Fruit fly (Drosophila melanogaster) whole organism, larva: Measurements from ENCODE around the gene Nepl12.

Experiments
- noc ChIP-seq: fragments of 200-800 bp; sonication (Bioruptor generic); optimal IDR thresholded peaks from 3 replicates; lab custom pipeline; 2019; ENCODE audit warnings: missing biosample characterization, mild to moderate bottlenecking, missing genetic modification characterization, moderate library complexity

Gene Nepl12

DNA sequence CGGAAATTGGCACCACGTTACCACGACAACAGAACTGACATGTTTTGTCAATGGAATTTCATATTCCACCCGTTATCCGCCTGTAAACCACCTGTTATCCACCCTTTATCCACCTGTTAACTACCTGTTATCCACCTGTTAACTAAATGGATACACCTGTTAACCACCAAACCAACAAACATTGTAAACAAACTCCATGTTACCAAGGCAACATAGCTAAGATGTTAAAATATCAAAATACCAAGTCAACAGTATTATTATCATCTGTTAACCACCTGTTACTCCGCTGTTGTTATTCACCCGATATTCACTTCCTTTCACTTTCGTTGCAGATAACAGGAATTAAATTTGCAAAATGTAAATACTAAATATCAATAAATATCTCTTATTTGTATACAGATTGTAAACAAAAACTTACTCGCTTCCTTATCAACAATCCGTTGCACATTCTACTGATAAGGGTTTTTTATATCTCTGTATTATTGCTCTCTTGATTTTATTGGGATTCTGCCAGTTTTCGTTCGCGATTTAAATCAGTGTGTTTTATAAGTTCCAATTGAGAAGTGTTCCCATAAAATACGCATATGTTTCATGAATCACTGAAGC is at the start of gene Nepl12:
Gene Nepl12 (plus strand): TSS at position 556 of the 606 bp plus-strand sequence.
- no peak for TF ChIP-seq noc (tag; lab: Kevin White, UChicago)

DNA sequence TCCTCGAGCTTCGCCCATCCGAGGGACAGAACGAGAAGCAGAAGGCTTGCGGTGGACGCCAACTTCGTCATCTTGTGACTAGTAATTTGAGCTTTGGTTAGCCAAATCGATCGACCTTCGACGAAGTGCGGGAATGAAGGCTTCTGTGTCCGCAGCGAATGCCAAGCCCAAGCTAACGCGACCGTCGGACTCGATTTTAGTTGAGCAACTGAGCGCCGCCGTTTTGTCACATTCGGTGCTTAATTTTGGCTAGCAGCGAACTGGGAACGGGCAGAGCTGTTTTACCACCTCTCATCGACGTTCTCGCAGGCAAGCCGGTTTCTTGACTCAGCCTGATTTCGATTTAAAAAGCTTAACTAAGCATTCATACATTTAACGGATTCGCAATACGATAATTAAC is 49.1 kb upstream of the Nepl12 start:
- no peak for TF ChIP-seq noc (tag; lab: Kevin White, UChicago)

DNA sequence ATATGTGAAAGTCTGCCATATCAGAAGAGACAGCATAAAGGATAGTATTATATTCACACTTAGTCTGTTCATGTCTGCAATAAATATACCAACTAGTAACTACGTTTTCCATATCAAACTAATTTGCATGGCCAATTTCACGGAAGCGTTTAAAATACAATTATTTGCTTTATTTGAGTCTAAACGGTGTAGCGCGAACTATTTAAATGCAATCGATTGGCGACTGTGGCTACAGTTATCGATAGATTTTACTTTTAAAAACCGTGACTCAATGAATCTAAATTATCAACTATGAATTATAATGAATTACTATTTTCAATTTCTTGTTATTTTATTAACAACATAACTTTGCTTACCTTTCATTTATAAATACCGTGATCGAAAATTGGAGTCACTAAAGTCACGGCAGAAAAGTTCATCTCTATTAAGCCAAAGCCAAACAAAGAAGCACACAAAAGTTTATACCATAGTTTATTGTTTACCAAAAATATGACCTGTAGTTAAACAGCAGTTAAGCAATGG is 48.4 kb upstream of the Nepl12 start, which contains the start of the genes CG9427 and CG8319:
Gene CG9427 (minus strand): TSS at position 51 of the 522 bp plus-strand sequence.
Gene CG8319 (plus strand): TSS at position 442 of the 522 bp plus-strand sequence.
- TF ChIP-seq noc (tag; lab: Kevin White, UChicago), result peak; percentile 93

DNA sequence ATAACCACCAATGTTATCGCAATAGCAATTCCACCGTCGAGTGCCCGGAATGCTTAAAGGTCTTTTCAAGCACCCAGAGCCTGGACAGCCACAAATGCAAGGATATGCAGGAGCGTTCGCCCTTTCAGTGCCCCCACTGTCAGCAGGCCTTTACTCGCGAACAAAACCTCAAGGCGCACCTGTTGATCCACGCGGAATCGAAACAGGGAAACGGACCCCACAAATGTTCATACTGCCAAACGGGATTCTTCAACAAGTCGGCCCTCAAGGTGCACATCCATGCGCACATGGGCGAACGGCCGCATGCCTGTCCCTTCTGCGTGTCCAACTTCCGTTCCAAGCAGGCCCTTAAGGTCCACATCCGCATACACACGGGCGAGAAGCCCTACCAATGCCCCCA is 47.3 kb upstream of the Nepl12 start:
- no peak for TF ChIP-seq noc (tag; lab: Kevin White, UChicago)

DNA sequence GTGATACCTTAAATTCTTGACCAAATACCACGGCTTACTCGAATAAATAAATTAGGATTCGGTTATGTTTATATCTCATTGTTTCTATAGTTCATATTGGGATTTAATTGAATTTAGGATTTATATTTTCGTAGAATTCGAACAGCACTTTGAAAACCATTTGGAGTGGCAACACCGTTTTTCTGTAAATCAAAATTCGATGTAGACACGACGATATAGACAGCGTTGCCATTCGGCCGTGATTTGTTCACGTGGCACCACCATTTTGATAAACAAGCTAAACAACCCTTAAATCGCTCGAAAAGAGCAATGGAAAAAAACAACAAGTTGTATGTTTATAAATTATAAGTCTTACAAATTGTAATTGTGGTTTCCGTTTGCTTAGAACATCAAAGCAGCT is 46.7 kb upstream of the Nepl12 start:
- TF ChIP-seq noc (tag; lab: Kevin White, UChicago), result no peak

DNA sequence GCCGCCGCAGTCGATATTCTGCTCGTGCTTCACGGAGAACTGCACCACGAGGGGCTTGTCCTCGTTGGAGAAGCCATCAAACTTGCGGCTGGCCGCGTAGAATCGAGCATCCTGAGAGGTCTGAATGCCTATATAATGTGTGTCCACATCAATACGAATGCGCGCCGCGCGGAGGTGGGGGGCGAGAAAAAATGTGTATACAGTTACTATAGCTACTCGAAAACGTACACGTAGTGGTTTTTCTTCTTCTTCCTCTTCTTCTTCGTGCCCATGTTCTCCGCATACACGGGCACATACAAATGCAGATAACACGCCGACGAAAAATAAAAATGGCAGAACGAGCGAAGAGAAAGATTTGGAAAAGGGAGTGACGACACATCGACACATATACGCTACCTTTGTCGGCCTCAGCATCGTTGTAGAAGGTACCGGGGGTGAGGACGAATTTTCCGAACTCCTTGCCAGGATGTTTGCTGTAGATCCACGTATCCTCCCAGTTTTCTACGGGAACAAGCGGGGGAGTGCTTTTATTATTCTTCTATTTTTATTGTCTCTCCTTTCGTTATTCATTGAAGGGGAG is 45.2 kb upstream of the Nepl12 start:
- no peak for TF ChIP-seq noc (tag; lab: Kevin White, UChicago)

DNA sequence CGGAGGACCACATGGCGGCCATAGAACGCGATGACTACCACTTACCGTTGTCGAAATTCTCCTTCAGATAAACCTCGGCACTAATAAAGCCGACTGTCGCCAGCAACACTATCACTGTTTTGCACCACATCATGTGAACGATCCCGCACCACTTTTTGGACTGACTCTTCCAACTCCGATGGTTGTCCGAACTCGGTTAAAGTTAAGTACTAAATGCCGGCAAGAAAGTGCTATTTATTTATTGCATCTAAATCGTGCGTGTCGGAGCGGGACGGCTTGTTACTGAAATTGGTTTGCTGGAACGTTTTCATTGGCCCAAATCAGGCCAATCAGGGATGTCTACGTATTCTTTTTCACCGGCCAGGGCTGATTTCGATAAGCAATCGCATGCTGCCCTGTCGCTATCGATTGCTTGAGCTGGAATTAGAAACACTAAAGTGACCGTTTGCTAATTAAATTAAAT is 44.7 kb upstream of the Nepl12 start, which contains the start of gene Calr:
Gene Calr (minus strand): TSS at position 219 of the 463 bp plus-strand sequence.
- peak; percentile 50 for TF ChIP-seq noc (tag; lab: Kevin White, UChicago)

DNA sequence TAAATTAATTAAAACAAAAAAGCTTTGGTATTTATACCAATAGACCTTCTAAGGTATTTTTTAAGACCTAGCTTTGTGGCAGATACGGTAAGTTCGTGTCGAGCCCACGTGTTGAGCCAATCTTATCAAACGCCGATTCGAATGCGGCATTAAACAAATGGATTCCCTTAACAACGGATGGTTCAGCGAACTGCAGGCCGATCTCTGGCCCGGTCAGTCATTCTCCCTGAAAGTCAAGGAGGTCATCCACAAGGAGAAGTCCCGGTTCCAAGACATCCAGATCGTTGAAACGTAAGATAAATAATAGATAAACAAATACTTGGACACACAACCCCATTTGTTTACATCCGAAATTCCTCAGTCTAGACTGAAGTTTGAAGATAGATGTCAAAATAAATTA is 43.8 kb upstream of the Nepl12 start, which contains the start of gene SpdS:
Gene SpdS (plus strand): TSS at position 78 of the 400 bp plus-strand sequence.
- no peak for TF ChIP-seq noc (tag; lab: Kevin White, UChicago)

DNA sequence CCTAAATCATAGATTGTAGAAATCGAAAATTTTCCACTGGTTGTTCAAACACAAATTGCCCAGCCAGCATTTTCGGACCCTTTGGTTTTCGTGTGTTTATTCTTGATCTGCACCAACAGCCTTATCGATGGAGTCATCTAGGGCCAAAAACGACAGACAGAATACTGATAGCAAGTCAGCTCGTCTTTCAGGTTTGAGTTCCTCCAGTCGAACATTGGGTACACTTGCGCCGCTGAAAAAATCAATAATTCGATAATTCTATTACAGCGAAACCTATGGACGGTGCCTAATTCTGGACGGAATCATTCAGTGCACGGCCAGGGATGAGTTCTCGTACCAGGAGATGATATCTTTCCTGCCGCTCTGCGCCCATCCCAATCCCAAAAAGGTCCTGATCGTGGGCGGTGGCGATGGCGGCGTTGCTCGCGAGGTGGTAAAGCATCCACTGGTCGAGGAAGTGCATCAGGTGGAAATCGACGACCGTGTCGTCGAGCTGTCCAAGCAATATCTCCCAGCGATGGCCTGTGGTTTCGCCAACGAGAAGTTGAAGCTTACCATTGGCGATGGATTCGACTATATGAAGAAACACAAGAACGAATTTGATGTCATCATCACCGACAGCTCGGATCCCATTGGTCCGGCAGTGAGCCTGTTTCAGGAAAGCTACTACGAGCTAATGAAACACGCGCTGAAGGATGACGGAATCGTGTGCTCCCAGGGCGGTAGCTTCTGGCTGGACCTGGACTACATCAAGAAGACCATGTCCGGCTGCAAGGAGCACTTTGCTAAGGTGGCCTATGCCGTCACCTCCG is 43.0 kb upstream of the Nepl12 start:
- TF ChIP-seq noc (tag; lab: Kevin White, UChicago), result no peak

DNA sequence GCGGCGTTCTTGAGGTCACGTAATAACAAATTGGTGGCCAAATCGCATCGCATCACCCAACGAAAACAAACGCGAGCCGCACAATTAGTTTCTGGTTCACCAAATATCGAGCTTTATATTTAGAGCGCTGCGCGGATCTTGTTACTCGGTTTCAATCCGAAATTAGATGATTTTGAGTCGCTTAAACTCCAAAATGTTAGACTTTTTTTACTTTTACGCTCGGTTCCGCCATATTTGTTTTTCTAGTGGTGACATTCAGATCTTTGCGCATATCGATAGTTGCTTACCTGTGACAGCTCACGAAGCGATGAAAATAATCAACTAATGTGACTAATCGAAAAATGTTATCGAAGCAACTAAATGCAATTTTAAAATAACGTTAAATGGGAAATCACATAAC is 38.0 kb upstream of the Nepl12 start, which contains the start of gene Scm:
Gene Scm (minus strand): TSS at position 251 of the 400 bp plus-strand sequence.
- no peak for TF ChIP-seq noc (tag; lab: Kevin White, UChicago)

DNA sequence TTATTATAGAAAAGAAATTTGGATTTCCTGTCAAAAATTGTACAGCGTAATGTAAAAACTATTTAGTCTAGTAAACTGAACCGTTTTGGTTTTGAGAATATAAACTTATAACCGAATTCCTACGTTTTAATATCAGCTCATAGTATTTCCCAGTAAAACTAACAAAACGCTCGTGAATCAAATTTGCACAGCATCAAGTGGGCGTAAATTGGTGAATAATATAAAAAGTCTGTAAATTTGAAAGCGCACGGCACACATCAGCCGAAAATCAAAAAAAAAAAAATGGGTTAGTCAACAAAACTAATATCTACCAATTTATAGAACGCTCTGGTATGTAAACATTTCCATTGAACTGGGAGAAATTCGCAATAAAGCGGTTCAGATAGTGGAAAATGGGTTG is 37.4 kb upstream of the Nepl12 start, which contains the start of gene Dh44:
Gene Dh44 (plus strand): TSS at position 301 of the 400 bp plus-strand sequence.
- TF ChIP-seq noc (tag; lab: Kevin White, UChicago), result no peak

DNA sequence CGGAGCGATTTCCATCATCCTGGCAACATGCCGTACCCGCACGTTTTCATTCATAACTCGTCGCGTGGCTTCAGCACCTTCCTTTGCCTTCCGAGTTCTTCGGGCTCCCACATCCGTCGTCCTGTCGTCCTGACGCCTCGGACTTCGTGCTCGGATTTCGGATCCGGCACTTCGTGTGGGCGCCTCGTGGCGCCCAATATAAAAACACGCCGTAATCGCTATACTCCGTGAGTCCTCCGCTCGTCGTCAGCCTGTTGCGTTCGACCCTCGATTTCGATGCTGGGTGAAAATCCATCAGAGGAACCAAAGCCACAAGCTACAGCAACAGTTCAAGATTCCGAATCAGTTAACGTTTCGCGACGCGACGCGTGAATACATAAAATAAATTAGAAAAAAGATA is 35.0 kb upstream of the Nepl12 start:
- TF ChIP-seq noc (tag; lab: Kevin White, UChicago), result no peak

DNA sequence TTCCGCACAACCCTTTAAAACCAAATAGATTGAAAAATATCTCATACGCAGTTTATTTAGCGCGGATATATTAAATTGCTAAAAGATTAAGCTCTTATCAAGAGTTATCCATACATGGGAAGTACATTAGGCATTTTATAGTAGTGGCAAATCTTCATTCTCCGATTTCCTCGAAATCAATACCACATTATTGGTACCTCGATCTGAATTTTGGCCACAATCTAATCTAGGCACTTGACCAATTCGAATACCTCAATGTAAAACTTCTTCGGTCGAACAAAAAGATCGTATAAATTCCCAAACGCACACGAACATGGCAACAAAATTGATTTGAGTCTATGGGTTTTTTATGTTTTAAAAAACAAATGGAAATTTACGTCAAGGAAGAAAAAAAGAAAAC is 31.3 kb upstream of the Nepl12 start:
- no peak for TF ChIP-seq noc (tag; lab: Kevin White, UChicago)

DNA sequence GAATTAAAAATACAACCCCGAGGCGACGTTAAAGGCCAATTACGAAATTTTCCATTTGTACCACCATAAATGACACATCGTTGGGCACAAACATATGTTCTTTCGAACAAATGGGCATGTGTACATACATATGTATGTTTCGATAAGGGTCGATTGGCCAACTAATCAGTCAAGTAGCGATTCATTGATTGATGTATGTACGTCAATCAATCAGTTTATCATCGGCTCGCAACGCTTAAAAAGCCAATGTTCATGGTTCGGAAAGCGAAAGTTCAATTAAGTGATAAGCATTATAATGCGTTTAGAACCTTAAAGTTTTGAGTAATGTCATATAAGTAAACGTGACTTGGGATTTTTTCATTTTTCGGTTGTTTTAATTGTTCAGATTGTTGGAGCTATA is 30.7 kb upstream of the Nepl12 start:
- TF ChIP-seq noc (tag; lab: Kevin White, UChicago), result no peak

DNA sequence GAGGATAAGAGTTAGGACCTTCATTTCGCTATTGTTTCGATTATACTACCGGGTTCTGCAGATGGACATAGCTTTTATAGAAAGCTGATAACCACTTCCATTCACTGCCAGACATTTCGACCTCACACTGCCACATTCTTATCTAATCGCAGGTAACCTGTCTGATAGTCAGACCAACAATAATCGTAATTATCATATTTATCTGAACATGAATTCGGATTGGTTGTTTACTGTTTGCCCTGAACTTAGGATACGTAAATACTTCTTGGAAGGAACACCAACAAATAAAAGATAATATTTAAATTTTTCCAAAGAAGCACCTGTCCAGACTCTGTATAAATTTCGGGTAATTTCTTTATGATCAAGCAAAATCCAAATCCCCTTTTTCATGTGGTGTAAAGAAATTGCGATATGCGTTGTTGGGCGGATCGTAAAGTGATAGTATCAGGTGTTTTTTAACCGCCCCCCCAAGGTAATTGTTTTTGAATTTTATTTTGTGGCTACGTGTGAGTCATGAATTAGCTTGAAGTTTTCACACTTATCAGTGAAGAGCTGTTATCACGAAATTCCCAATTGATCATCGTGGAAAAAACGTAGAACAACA is 29.1 kb upstream of the Nepl12 start, which contains the start of gene Fst:
Gene Fst (minus strand): TSS at position 51 of the 604 bp plus-strand sequence.
- peak; percentile 68 for TF ChIP-seq noc (tag; lab: Kevin White, UChicago)
